Worm (Caenorhabditis elegans): ENCODE measurements around the gene AH9.3.

- TF ChIP-seq C17E4.6 (GFP tag; IDR thresholded peaks at IDR 0.05) (no peak), F55B11.4 (tag; optimal IDR thresholded peaks at IDR 0.05; ENCODE audit: borderline replicate concordance, insufficient read depth) (no peak), cebp-2 (GFP tag; IDR thresholded peaks at IDR 0.05) (no peak)
Observed at ce11 chrX:2265069-2265468, 4.2 kb upstream of the AH9.3 start.

Measured in whole organism, young adult.